Fruit fly (Drosophila melanogaster) whole organism, embryonic: ENCODE measurements around the gene CG9395.

Experiments used
- Bdp1 ChIP-seq: fragments of 200-800 bp; sonication (Bioruptor generic); optimal IDR thresholded peaks from 3 replicates; lab custom pipeline; 2016; ENCODE audit warnings: missing biosample characterization, missing genetic modification characterization
- CG10274 ChIP-seq: fragments of 200-800 bp; sonication (Bioruptor generic); optimal IDR thresholded peaks from 3 replicates; lab custom pipeline; 2017; ENCODE audit warnings: missing biosample characterization, mild to moderate bottlenecking, missing genetic modification characterization
- CG10654 ChIP-seq: fragments of 200-800 bp; sonication (Bioruptor generic); optimal IDR thresholded peaks from 2 replicates; lab custom pipeline; 2016; ENCODE audit warnings: missing biosample characterization, missing genetic modification characterization
- CG11093 ChIP-seq: fragments of 200-800 bp; sonication (Bioruptor generic); IDR thresholded peaks from 3 replicates; pipeline ENCODE4 v1.3.6; 2022; ENCODE audit warnings: missing biosample characterization, missing genetic modification characterization
- CG11247 ChIP-seq: fragments of 200-800 bp; sonication (Bioruptor generic); IDR thresholded peaks from 2 replicates; pipeline ENCODE4 v1.3.6; 2022; ENCODE audit warnings: missing biosample characterization, missing genetic modification characterization
- CG12155 ChIP-seq: fragments of 200-800 bp; sonication (Bioruptor generic); optimal IDR thresholded peaks from 3 replicates; lab custom pipeline; 2016; ENCODE audit warnings: missing biosample characterization, missing genetic modification characterization
- CG1529 ChIP-seq: fragments of 200-800 bp; sonication (Bioruptor generic); optimal IDR thresholded peaks from 3 replicates; lab custom pipeline; 2018; ENCODE audit warnings: missing biosample characterization, missing genetic modification characterization
- CG1602 ChIP-seq: fragments of 200-800 bp; sonication (Bioruptor generic); optimal IDR thresholded peaks from 3 replicates; lab custom pipeline; 2016; ENCODE audit warnings: missing biosample characterization, missing genetic modification characterization
- CG17385 ChIP-seq: fragments of 200-800 bp; sonication (Bioruptor generic); optimal IDR thresholded peaks from 3 replicates; lab custom pipeline; 2018; ENCODE audit warnings: missing biosample characterization, mild to moderate bottlenecking, missing genetic modification characterization
- CG17802 ChIP-seq: fragments of 200-800 bp; sonication (Bioruptor generic); optimal IDR thresholded peaks from 2 replicates; lab custom pipeline; 2018; ENCODE audit warnings: missing biosample characterization, mild to moderate bottlenecking, missing genetic modification characterization, moderate library complexity
- CG2116 ChIP-seq: fragments of 200-800 bp; sonication (Bioruptor generic); optimal IDR thresholded peaks from 3 replicates; lab custom pipeline; 2018; ENCODE audit warnings: missing biosample characterization, mild to moderate bottlenecking, missing genetic modification characterization
- CG2202 ChIP-seq: fragments of 200-800 bp; sonication (Bioruptor generic); optimal IDR thresholded peaks from 2 replicates; lab custom pipeline; 2018; ENCODE audit warnings: missing biosample characterization, mild to moderate bottlenecking, missing genetic modification characterization
- CG32767 ChIP-seq: fragments of 200-800 bp; sonication (Bioruptor generic); IDR thresholded peaks from 2 replicates; pipeline ENCODE4 v1.3.6; 2022; ENCODE audit warnings: missing biosample characterization, missing genetic modification characterization
- CG34224 ChIP-seq: fragments of 200-800 bp; sonication (Bioruptor generic); IDR thresholded peaks from 3 replicates; pipeline ENCODE4 v1.3.6; 2022; ENCODE audit warnings: missing biosample characterization, missing genetic modification characterization; ENCODE audit not compliant: partially characterized antibody
- CG3838 ChIP-seq: fragments of 200-800 bp; sonication (Bioruptor generic); optimal IDR thresholded peaks from 3 replicates; lab custom pipeline; 2016; ENCODE audit warnings: missing biosample characterization, missing genetic modification characterization
- CG42726 ChIP-seq: fragments of 200-800 bp; sonication (Bioruptor generic); IDR thresholded peaks from 2 replicates; pipeline ENCODE4 v1.3.6; 2022; ENCODE audit warnings: missing biosample characterization, missing genetic modification characterization; ENCODE audit not compliant: partially characterized antibody
- CG4282 ChIP-seq: fragments of 200-800 bp; sonication (Bioruptor generic); optimal IDR thresholded peaks from 2 replicates; lab custom pipeline; 2016; ENCODE audit warnings: missing biosample characterization, missing genetic modification characterization
- CG4328 ChIP-seq: fragments of 200-800 bp; sonication (Bioruptor generic); optimal IDR thresholded peaks from 3 replicates; lab custom pipeline; 2017; ENCODE audit warnings: missing biosample characterization, missing genetic modification reagents, missing genetic modification characterization
- CG43689 ChIP-seq: fragments of 200-800 bp; sonication (Bioruptor generic); IDR thresholded peaks from 2 replicates; pipeline ENCODE4 v1.3.6; 2022; ENCODE audit warnings: missing biosample characterization, missing genetic modification characterization
- CG4820 ChIP-seq: fragments of 200-800 bp; sonication (Bioruptor generic); optimal IDR thresholded peaks from 3 replicates; lab custom pipeline; 2016; ENCODE audit warnings: missing biosample characterization, missing genetic modification characterization
- CG7372 ChIP-seq: fragments of 200-800 bp; sonication (Bioruptor generic); IDR thresholded peaks from 2 replicates; pipeline ENCODE4 v1.3.6; 2022; ENCODE audit warnings: missing biosample characterization, missing genetic modification characterization
- CG9876 ChIP-seq: fragments of 200-800 bp; sonication (Bioruptor generic); optimal IDR thresholded peaks from 2 replicates; lab custom pipeline; 2016; ENCODE audit warnings: missing biosample characterization, missing genetic modification characterization
- Chrac-16 ChIP-seq: fragments of 200-800 bp; sonication (Bioruptor generic); optimal IDR thresholded peaks from 3 replicates; lab custom pipeline; 2016; ENCODE audit warnings: missing biosample characterization, missing genetic modification characterization
- D ChIP-seq, 2 experiments: fragments of 200-800 bp in 1 of 2; fragments of >200 bp in 1 of 2; sonication (Bioruptor generic) in 1 of 2; optimal IDR thresholded peaks; 2 replicates in 1 of 2; 3 replicates in 1 of 2; lab custom pipeline; 2017; ENCODE audit warnings: mild to moderate bottlenecking in 1 of 2, missing biosample characterization in 1 of 2, missing genetic modification characterization in 1 of 2, missing genetic modification reagents in 1 of 2
- Dll ChIP-seq: fragments of 200-800 bp; sonication (Bioruptor generic); IDR thresholded peaks from 4 replicates; pipeline ENCODE4 v1.3.6; 2022; ENCODE audit warnings: missing biosample characterization, missing genetic modification characterization; ENCODE audit not compliant: partially characterized antibody
- Dref ChIP-seq: fragments of 200-800 bp; sonication (Bioruptor generic); IDR thresholded peaks from 2 replicates; pipeline ENCODE4 v1.3.6; 2022; ENCODE audit warnings: missing biosample characterization, missing genetic modification characterization
- Gug ChIP-seq: fragments of 200-800 bp; sonication (Bioruptor generic); IDR thresholded peaks from 4 replicates; pipeline ENCODE4 v1.3.6; 2022; ENCODE audit warnings: missing biosample characterization, missing genetic modification characterization
- HLH54F ChIP-seq: fragments of 200-800 bp; sonication (Bioruptor generic); optimal IDR thresholded peaks from 3 replicates; lab custom pipeline; 2016; ENCODE audit warnings: missing biosample characterization, missing genetic modification characterization
- HmgZ ChIP-seq: fragments of 200-800 bp; sonication (Bioruptor generic); optimal IDR thresholded peaks from 2 replicates; lab custom pipeline; 2018; ENCODE audit warnings: missing biosample characterization, mild to moderate bottlenecking, missing genetic modification characterization
- Lpt ChIP-seq: fragments of >200 bp; optimal IDR thresholded peaks from 2 replicates; lab custom pipeline; 2018; ENCODE audit warnings: missing biosample characterization, missing genetic modification characterization
- Mes4 ChIP-seq: fragments of 200-800 bp; sonication (Bioruptor generic); optimal IDR thresholded peaks from 2 replicates; lab custom pipeline; 2016; ENCODE audit warnings: missing biosample characterization, missing genetic modification characterization
- Mrtf ChIP-seq: fragments of 200-800 bp; sonication (Bioruptor generic); IDR thresholded peaks from 3 replicates; pipeline ENCODE4 v1.3.6; 2022; ENCODE audit warnings: missing biosample characterization, missing genetic modification characterization
- Myb ChIP-seq: fragments of 200-800 bp; sonication (Bioruptor generic); optimal IDR thresholded peaks from 2 replicates; lab custom pipeline; 2016; ENCODE audit warnings: missing biosample characterization, missing genetic modification characterization
- Oaz ChIP-seq: fragments of 200-800 bp; sonication (Bioruptor generic); IDR thresholded peaks from 2 replicates; pipeline ENCODE4 v1.3.6; 2022; ENCODE audit warnings: missing biosample characterization, missing genetic modification characterization
- Pdp1 ChIP-seq, 2 experiments: fragments of 200-800 bp; sonication (Bioruptor generic); optimal IDR thresholded peaks; 3 replicates each; lab custom pipeline; 2016; ENCODE audit warnings: missing biosample characterization in 2 of 2, missing genetic modification characterization in 2 of 2, mild to moderate bottlenecking in 1 of 2, moderate library complexity in 1 of 2
- Spps ChIP-seq: fragments of 200-800 bp; sonication (Bioruptor generic); optimal IDR thresholded peaks from 2 replicates; lab custom pipeline; 2018; ENCODE audit warnings: missing biosample characterization, mild to moderate bottlenecking, missing genetic modification characterization
- Taf1 ChIP-seq: fragments of 200-800 bp; sonication (Bioruptor generic); IDR thresholded peaks from 2 replicates; pipeline ENCODE4 v1.3.6; 2022; ENCODE audit warnings: missing biosample characterization, missing genetic modification characterization
- Tbp ChIP-seq: fragments of >200 bp; optimal IDR thresholded peaks from 2 replicates; lab custom pipeline; 2018; ENCODE audit warnings: missing biosample characterization, missing genetic modification characterization
- ac ChIP-seq: fragments of 200-800 bp; sonication (Bioruptor generic); optimal IDR thresholded peaks from 3 replicates; lab custom pipeline; 2017; ENCODE audit warnings: missing biosample characterization, mild to moderate bottlenecking, missing genetic modification characterization
- danr ChIP-seq: fragments of 200-800 bp; sonication (Bioruptor generic); IDR thresholded peaks from 2 replicates; pipeline ENCODE4 v1.3.6; 2022; ENCODE audit warnings: missing biosample characterization, missing genetic modification characterization
- eve ChIP-seq, 2 experiments: fragments of >200 bp; optimal IDR thresholded peaks; 2 replicates each; lab custom pipeline; 2017; ENCODE audit warnings: missing biosample characterization in 2 of 2, missing genetic modification characterization in 2 of 2
- grn ChIP-seq: fragments of 200-800 bp; sonication (Bioruptor generic); optimal IDR thresholded peaks from 3 replicates; lab custom pipeline; 2017; ENCODE audit warnings: missing biosample characterization, missing genetic modification characterization
- ken ChIP-seq: fragments of 200-800 bp; sonication (Bioruptor generic); IDR thresholded peaks from 3 replicates; pipeline ENCODE4 v1.3.6; 2022; ENCODE audit warnings: missing biosample characterization, missing genetic modification characterization
- nau ChIP-seq: fragments of 200-800 bp; sonication (Bioruptor generic); optimal IDR thresholded peaks from 3 replicates; lab custom pipeline; 2017; ENCODE audit warnings: missing biosample characterization, mild to moderate bottlenecking, missing genetic modification characterization, missing genetic modification reagents
- phol ChIP-seq: fragments of 200-800 bp; sonication (Bioruptor generic); optimal IDR thresholded peaks from 3 replicates; lab custom pipeline; 2018; ENCODE audit warnings: missing biosample characterization, mild to moderate bottlenecking, missing genetic modification characterization, moderate library complexity
- rib ChIP-seq: fragments of 200-800 bp; sonication (Bioruptor generic); IDR thresholded peaks from 2 replicates; pipeline ENCODE4 v1.3.6; 2022; ENCODE audit warnings: missing biosample characterization, missing genetic modification characterization
- tgo ChIP-seq: fragments of 200-800 bp; sonication (Bioruptor generic); IDR thresholded peaks from 3 replicates; pipeline ENCODE4 v1.3.6; 2022; ENCODE audit warnings: missing biosample characterization, missing genetic modification characterization
- tio ChIP-seq: fragments of 200-800 bp; sonication (Bioruptor generic); optimal IDR thresholded peaks from 2 replicates; lab custom pipeline; 2017; ENCODE audit warnings: missing biosample characterization, missing genetic modification characterization, inconsistent platforms
- wor ChIP-seq: fragments of 200-800 bp; sonication (Bioruptor generic); IDR thresholded peaks from 2 replicates; pipeline ENCODE4 v1.3.6; 2022; ENCODE audit warnings: missing biosample characterization, missing genetic modification characterization

The CG9395 gene

DNA sequence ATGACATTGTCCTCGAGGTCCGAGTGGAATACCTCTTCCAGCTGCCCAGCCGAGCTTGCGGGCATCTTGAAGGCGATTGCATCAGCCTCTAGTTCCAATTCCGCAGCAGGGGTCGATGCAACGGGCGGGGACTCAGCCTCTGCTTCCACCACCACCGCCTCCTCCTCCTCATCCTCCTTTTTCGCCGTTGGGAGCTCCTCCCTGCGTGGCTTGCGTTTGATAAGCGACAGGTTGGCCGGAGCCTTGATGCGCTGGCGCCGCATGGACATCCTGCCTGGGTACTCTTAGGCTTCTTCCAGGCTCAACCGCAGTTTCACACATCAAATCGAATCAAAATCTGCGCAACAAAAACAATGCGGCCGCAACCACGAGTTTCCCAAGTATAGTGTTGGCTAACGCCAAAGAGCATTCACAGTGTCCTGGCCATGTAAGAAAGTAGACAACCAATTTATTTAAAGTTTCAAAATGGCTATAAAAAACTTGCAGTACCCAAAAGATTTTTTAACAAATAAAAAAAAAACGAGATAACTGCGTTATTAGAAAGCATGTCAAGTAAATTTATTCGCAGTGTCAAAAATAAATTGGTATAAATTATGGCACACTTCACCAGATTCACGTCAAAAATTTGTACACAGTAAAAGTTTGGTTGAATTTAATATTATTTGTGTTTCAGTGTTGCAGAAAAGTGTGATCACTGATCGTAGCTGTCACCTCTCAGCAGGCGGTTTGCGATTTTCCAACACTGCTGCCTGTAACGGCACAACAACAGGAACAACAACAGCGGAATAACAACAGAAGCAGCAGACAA is 18.8 kb upstream of the CG9395 start, which contains the start of the genes Bdp1 and CG6565 (continued):
- TF ChIP-seq wor (GFP tag; lab: Robert Waterston, UW) (peak; percentile 96), CG32767 (peak; percentile 88), CG11093 (GFP tag; lab: Robert Waterston, UW) (peak; percentile 97), tio (peak; percentile 99), Spps (tag; lab: Kevin White, UChicago) (peak; percentile 92), ac (GFP tag; lab: Kevin White, UChicago) (peak; percentile 84), CG10654 (GFP tag; lab: Kevin White, UChicago) (peak; percentile 98), rib (peak; percentile 96), CG4328 (GFP tag; lab: Kevin White, UChicago) (peak; percentile 96), Myb (GFP tag; lab: Kevin White, UChicago) (peak; percentile 94), CG34224 (GFP tag; lab: Robert Waterston, UW) (no peak), CG17802 (peak; percentile 87), Gug (GFP tag; lab: Robert Waterston, UW) (peak; percentile 98), tgo (peak; percentile 97), grn (GFP tag; lab: Kevin White, UChicago) (no peak), CG42726 (GFP tag; lab: Robert Waterston, UW) (no peak), HmgZ (tag; lab: Kevin White, UChicago) (peak; percentile 97), CG1602 (peak; percentile 99), CG3838 (GFP tag; lab: Kevin White, UChicago) (peak; percentile 95), HLH54F (peak; percentile 99), CG11247 (peak; percentile 91), CG43689 (GFP tag; lab: Robert Waterston, UW) (peak; percentile 79), CG10274 (GFP tag; lab: Kevin White, UChicago) (peak; percentile 88), phol (tag; lab: Kevin White, UChicago) (peak; percentile 98), eve (GFP tag; optimal IDR thresholded peaks at IDR 0.05; lab: Kevin White, UChicago) (peak in 1 of 2 experiments; percentile 90), CG17385 (peak; percentile 93), CG4282 (peak; percentile 99), D (optimal IDR thresholded peaks at IDR 0.05; lab: Kevin White, UChicago) (no peak), D (GFP tag; optimal IDR thresholded peaks at IDR 0.05; lab: Kevin White, UChicago) (peak; percentile 96), Taf1 (GFP tag; lab: Robert Waterston, UW) (peak; percentile 90), Dll (GFP tag; lab: Robert Waterston, UW) (0 out of 4 replicates have a peak, but pooled peaks have one; percentile 29), CG1529 (GFP tag; lab: Kevin White, UChicago) (peak; percentile 95), CG7372 (GFP tag; lab: Robert Waterston, UW) (peak; percentile 96), Mrtf (GFP tag; lab: Robert Waterston, UW) (peak; percentile 92), Chrac-16 (GFP tag; lab: Kevin White, UChicago) (peak; percentile 98), ken (GFP tag; lab: Robert Waterston, UW) (peak; percentile 95), CG2202 (tag; lab: Kevin White, UChicago) (peak; percentile 90), Mes4 (GFP tag; lab: Kevin White, UChicago) (peak; percentile 97), Bdp1 (peak; percentile 96), Pdp1 (GFP tag; optimal IDR thresholded peaks at IDR 0.05; lab: Kevin White, UChicago) (peak; percentile 92 to 99), danr (GFP tag; lab: Robert Waterston, UW) (peak; percentile 97), Tbp (GFP tag; lab: Kevin White, UChicago) (no peak), nau (GFP tag; lab: Kevin White, UChicago) (no peak), CG9876 (peak; percentile 97), Lpt (GFP tag; lab: Kevin White, UChicago) (no peak), CG12155 (GFP tag; lab: Kevin White, UChicago) (peak; percentile 97), CG2116 (GFP tag; lab: Kevin White, UChicago) (peak; percentile 87), CG4820 (GFP tag; lab: Kevin White, UChicago) (peak; percentile 97), Dref (GFP tag; lab: Robert Waterston, UW) (peak; percentile 26; the same call in 1 of the 2 replicates), Oaz (GFP tag; lab: Robert Waterston, UW) (peak; percentile 86)
